Fruit fly (Drosophila melanogaster) S2 (cell line): Measurements from ENCODE around the gene trus.
"Not testable (repeated sequence)": the region's sequence is repeated elsewhere in the genome, so short reads cannot be mapped to it uniquely, and the experiment has no call there.

Source experiments
- CG8478 ChIP-seq: fragments of >200 bp; optimal IDR thresholded peaks from 2 replicates; lab custom pipeline; 2018
- CTCF ChIP-seq, 2 experiments: fragments of >200 bp; optimal IDR thresholded peaks; 2 replicates each; lab custom pipeline; 2018

- not testable (repeated sequence) for TF ChIP-seq CG8478; CTCF (optimal IDR thresholded peaks at IDR 0.05; lab: Kevin White, UChicago)
Observed at dm6 chr3R:12505493-12505892, 49.1 kb downstream of the trus start, which contains the start of gene Hsp70Bb.
